Fruit fly (Drosophila melanogaster): ENCODE measurements around the gene CG10068.

Gene CG10068

DNA sequence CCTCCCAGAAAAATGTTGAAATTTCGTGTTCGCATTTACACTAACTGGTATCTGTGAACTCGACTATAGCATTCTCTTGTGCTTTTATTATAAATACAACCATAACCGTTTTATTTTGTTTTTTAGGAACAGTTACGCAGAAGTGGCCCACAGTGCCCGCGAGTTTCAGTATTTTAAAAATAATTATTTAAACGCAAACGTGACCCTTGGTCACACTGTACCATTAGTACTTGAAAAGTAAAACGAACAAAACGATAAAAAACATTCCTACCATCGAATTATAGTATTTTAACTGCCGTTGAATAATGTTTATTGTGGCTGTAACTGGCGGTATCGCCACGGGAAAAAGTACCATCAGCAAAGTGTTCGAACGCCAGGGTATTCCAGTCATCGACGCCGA, 45.9 kb downstream of the CG10068 start, which contains the start of gene Dpck (continued):
- no peak for TF ChIP-seq dsf (GFP tag; optimal IDR thresholded peaks at IDR 0.05; ENCODE audit: borderline replicate concordance)
- peak; percentile 53 for TF ChIP-seq Sp1 (GFP tag; optimal IDR thresholded peaks at IDR 0.05)

DNA sequence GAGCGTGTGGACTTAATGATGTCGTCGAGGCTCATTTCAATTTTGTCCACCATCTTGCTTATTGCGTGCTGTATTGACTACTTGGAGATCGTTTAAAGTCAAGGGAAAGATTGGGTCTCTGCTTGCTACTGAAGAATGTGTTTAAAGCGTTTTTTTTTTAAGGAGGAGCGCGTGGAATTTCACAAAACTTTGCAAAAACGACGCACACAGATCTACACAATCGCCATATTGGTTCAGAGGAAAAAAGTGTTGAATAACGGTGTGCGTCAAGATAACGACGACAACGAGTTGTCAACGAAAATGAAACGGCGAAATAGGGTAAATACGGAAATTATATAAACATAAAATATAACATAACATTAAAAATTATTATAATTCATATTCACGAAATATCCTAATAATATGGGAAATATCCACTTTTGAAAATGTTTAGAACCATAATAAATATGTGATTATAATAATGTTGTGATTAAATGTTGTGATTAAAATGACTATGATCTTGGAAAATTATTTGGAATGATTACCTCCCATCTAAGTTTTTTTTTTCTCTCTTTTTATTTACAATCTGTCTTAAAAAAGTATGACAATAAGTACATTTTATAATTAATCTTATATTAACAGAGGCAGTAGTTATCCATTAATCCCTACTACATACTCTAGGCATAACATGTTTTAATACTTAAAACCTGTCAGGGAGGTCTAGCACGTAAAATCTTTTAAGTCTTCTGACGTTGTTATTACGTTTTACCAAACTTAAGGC, 47.5 kb downstream of the CG10068 start, which contains the start of gene Ref1:
TSS of gene Ref1 (minus strand) at position 231 of the 760 bp plus-strand sequence.
- TF ChIP-seq foxo (GFP tag; optimal IDR thresholded peaks at IDR 0.05) = no peak
- TF ChIP-seq woc (GFP tag; optimal IDR thresholded peaks at IDR 0.05) = peak; percentile 63

DNA sequence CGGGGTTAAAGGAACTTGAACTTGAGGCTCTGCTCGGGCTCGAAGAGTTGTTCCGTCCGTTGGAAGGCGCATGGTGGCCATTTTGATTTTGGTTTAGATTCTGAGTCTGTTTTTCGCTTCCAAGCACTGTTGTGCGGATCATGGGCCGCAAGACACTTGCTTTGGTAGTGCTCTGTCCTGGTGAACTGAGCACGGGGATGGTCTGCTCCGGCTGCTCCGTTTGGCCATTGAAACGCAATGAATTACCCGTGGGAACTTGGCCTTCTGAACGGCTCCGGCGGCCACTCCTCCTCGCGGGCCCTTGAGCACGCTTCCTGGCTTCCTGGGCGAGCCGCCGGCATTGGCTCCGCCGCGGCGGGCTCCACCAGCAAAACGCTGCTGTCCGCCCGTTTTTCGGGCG, 48.1 kb downstream of the CG10068 start:
- no peak for TF ChIP-seq Hr83 (GFP tag; optimal IDR thresholded peaks at IDR 0.05; ENCODE audit: poor library complexity, severe bottlenecking)
- TF ChIP-seq usp (GFP tag; optimal IDR thresholded peaks at IDR 0.05) = no peak
- TF ChIP-seq fru (GFP tag; optimal IDR thresholded peaks at IDR 0.05) = no peak
- no peak for TF ChIP-seq br (GFP tag; optimal IDR thresholded peaks at IDR 0.05)
- TF ChIP-seq Mio (GFP tag; optimal IDR thresholded peaks at IDR 0.05) = no peak
- TF ChIP-seq psq (GFP tag; optimal IDR thresholded peaks at IDR 0.05) = no peak
- no peak for TF ChIP-seq HLH106 (tag; optimal IDR thresholded peaks at IDR 0.05)
- TF ChIP-seq ey (GFP tag; optimal IDR thresholded peaks at IDR 0.05) = no peak
- TF ChIP-seq dsf (GFP tag; optimal IDR thresholded peaks at IDR 0.05; ENCODE audit: borderline replicate concordance) = no peak
- TF ChIP-seq Abd-B (GFP tag; optimal IDR thresholded peaks at IDR 0.05) = no peak
- TF ChIP-seq pan (optimal IDR thresholded peaks at IDR 0.05) = no peak
- no peak for TF ChIP-seq Jra (GFP tag; optimal IDR thresholded peaks at IDR 0.05)
- no peak for TF ChIP-seq CG9705 (GFP tag; optimal IDR thresholded peaks at IDR 0.05)
- no peak for TF ChIP-seq Hnf4 (GFP tag; optimal IDR thresholded peaks at IDR 0.05)
- TF ChIP-seq brk (GFP tag; optimal IDR thresholded peaks at IDR 0.05) = no peak
- no peak for TF ChIP-seq Vsx2 (GFP tag; optimal IDR thresholded peaks at IDR 0.05; ENCODE audit: partially characterized antibody)

DNA sequence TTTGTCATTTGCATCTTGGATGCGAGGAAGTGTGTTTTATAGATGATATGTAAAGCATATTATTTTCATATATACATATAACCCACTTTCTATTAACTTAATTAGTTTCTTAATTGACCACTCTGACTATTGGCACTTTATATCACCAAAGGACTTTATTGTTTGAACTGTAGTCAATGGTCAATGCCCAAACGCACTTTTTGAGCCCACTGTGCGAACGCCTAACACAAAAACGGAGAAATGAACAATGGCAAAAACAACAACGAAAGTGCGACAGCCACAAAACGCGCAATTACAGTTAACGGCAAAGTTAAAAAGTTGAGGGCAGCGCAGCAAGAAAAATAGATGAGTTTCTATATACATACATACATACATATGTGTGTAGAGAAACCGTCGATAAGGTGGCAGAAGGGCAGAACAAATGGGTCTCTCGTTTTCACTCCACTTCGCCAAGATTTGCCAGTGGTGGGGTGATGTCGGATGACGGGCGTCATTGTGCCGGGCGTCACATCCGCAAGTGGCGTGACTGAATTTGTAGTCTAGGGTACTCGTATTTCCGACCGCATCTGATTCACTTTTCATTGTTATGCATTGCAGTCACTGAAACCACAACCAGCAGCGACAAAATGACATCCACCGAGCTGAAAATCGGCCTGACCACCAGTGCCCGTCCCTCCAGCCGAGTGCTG, 51.4 kb downstream of the CG10068 start:
- TF ChIP-seq sage (GFP tag; optimal IDR thresholded peaks at IDR 0.05) = peak; percentile 15
- peak; percentile 46 for TF ChIP-seq br (GFP tag; optimal IDR thresholded peaks at IDR 0.05)
- TF ChIP-seq Abd-B (GFP tag; optimal IDR thresholded peaks at IDR 0.05) = no peak
